Worm (Caenorhabditis elegans) whole organism, L1 larva: Measurements from ENCODE around the gene lec-2.

Source experiments
- C04F5.9 ChIP-seq: sonication (generic microtip); optimal IDR thresholded peaks from 2 replicates; lab custom pipeline; 2016; ENCODE audit warnings: missing genetic modification characterization, missing compliant biosample characterization
- C16A3.4 ChIP-seq: fragments of 150-350 bp; optimal IDR thresholded peaks from 2 replicates; lab custom pipeline; 2014; ENCODE audit warnings: missing biosample characterization, missing genetic modification characterization
- F16B12.6 ChIP-seq: fragments of 150-350 bp; optimal IDR thresholded peaks from 2 replicates; lab custom pipeline; 2014; ENCODE audit warnings: missing biosample characterization, missing genetic modification characterization
- Y116A8C.19 ChIP-seq: sonication (generic microtip); optimal IDR thresholded peaks from 2 replicates; lab custom pipeline; 2016; ENCODE audit warnings: missing compliant biosample characterization, missing genetic modification characterization, borderline replicate concordance
- aly-2 ChIP-seq: fragments of 150-350 bp; optimal IDR thresholded peaks from 2 replicates; lab custom pipeline; 2014; ENCODE audit warnings: missing biosample characterization, missing genetic modification characterization
- ama-1 ChIP-seq: fragments of 150-350 bp; optimal IDR thresholded peaks from 2 replicates; lab custom pipeline; 2014
- ceh-63 ChIP-seq: fragments of 200-800 bp; sonication (Bioruptor generic); optimal IDR thresholded peaks from 2 replicates; lab custom pipeline; 2018; ENCODE audit warnings: mild to moderate bottlenecking, missing genetic modification characterization, missing compliant biosample characterization
- ceh-88 ChIP-seq: fragments of 200-800 bp; sonication (Bioruptor generic); IDR thresholded peaks from 2 replicates; pipeline ENCODE4 v1.3.6; 2022; ENCODE audit warnings: missing genetic modification characterization, missing compliant biosample characterization
- ceh-90 ChIP-seq: sonication (generic microtip); optimal IDR thresholded peaks from 2 replicates; lab custom pipeline; 2016; ENCODE audit warnings: missing genetic modification characterization, missing compliant biosample characterization
- ces-1 ChIP-seq: fragments of 150-350 bp; optimal IDR thresholded peaks from 2 replicates; lab custom pipeline; 2014; ENCODE audit warnings: missing biosample characterization, missing genetic modification reagents, missing genetic modification characterization
- dsc-1 ChIP-seq: sonication (generic microtip); optimal IDR thresholded peaks from 2 replicates; lab custom pipeline; 2016; ENCODE audit warnings: mild to moderate bottlenecking, missing genetic modification characterization, missing compliant biosample characterization
- egl-13 ChIP-seq: sonication (generic microtip); optimal IDR thresholded peaks from 2 replicates; lab custom pipeline; 2016; ENCODE audit warnings: missing genotype, missing genetic modification reagents, missing genetic modification characterization, missing compliant biosample characterization
- egl-27 ChIP-seq, 2 experiments: fragments of 150-350 bp in 1 of 2; sonication (generic microtip); optimal IDR thresholded peaks; 3 replicates each; lab custom pipeline; 2017 to 2018; ENCODE audit warnings: missing biosample characterization in 2 of 2, missing genetic modification characterization in 2 of 2, missing genetic modification reagents in 2 of 2
- elt-2 ChIP-seq: sonication (generic microtip); optimal IDR thresholded peaks from 2 replicates; lab custom pipeline; 2016; ENCODE audit warnings: missing genetic modification characterization, mild to moderate bottlenecking, inconsistent platforms, missing compliant biosample characterization, missing genetic modification reagents
- elt-3 ChIP-seq, 6 experiments: fragments of 150-350 bp in 1 of 6; sonication (generic microtip); optimal IDR thresholded peaks; 2 replicates each; lab custom pipeline; 2017 to 2018; ENCODE audit warnings: missing biosample characterization in 6 of 6, missing genetic modification characterization in 6 of 6, inconsistent platforms in 1 of 6
- fkh-4 ChIP-seq: sonication (generic microtip); optimal IDR thresholded peaks from 2 replicates; lab custom pipeline; 2016; ENCODE audit warnings: missing compliant biosample characterization, missing genetic modification characterization, borderline replicate concordance
- fkh-8 ChIP-seq: sonication (generic microtip); optimal IDR thresholded peaks from 2 replicates; lab custom pipeline; 2016; ENCODE audit warnings: mild to moderate bottlenecking, missing genetic modification characterization, missing compliant biosample characterization
- fos-1 ChIP-seq: fragments of 150-350 bp; optimal IDR thresholded peaks from 2 replicates; lab custom pipeline; 2014; ENCODE audit warnings: missing biosample characterization, missing genetic modification characterization
- grh-1 ChIP-seq: fragments of 200-800 bp; sonication (Bioruptor generic); IDR thresholded peaks from 2 replicates; pipeline ENCODE4 v1.3.6; 2022; ENCODE audit warnings: missing genetic modification reagents, missing genetic modification characterization, missing compliant biosample characterization
- hlh-4 ChIP-seq: sonication (generic microtip); optimal IDR thresholded peaks from 2 replicates; lab custom pipeline; 2016; ENCODE audit warnings: mild to moderate bottlenecking, missing genetic modification characterization, missing compliant biosample characterization
- hpl-2 ChIP-seq: fragments of 150-350 bp; optimal IDR thresholded peaks from 2 replicates; lab custom pipeline; 2014; ENCODE audit warnings: missing biosample characterization, missing genetic modification reagents, missing genetic modification characterization
- isw-1 ChIP-seq: fragments of 200-800 bp; sonication (Bioruptor generic); IDR thresholded peaks from 2 replicates; pipeline ENCODE4 v1.3.6; 2022; ENCODE audit warnings: missing genetic modification characterization, missing compliant biosample characterization
- lin-13 ChIP-seq: fragments of 150-350 bp; optimal IDR thresholded peaks from 2 replicates; lab custom pipeline; 2014; ENCODE audit warnings: missing biosample characterization, missing genetic modification reagents, missing genetic modification characterization
- lin-15B ChIP-seq: fragments of 150-350 bp; sonication (generic microtip); optimal IDR thresholded peaks from 3 replicates; lab custom pipeline; 2014; ENCODE audit warnings: missing biosample characterization, missing genetic modification characterization
- lin-35 ChIP-seq, 2 experiments: fragments of 150-350 bp; optimal IDR thresholded peaks; 2 replicates each; lab custom pipeline; 2014; ENCODE audit warnings: missing biosample characterization in 2 of 2, missing genetic modification characterization in 2 of 2, missing genetic modification reagents in 2 of 2
- lsy-2 ChIP-seq, 2 experiments: fragments of 150-350 bp; optimal IDR thresholded peaks; 2 replicates each; lab custom pipeline; 2014; ENCODE audit warnings: missing biosample characterization in 2 of 2, missing genetic modification characterization in 2 of 2
- mdl-1 ChIP-seq, 2 experiments: fragments of 150-350 bp; optimal IDR thresholded peaks; 2 replicates each; lab custom pipeline; 2014 to 2017; ENCODE audit warnings: missing biosample characterization in 2 of 2, missing genetic modification characterization in 2 of 2, inconsistent platforms in 1 of 2
- mef-2 ChIP-seq: fragments of 150-350 bp; optimal IDR thresholded peaks from 2 replicates; lab custom pipeline; 2014; ENCODE audit warnings: missing biosample characterization, missing genetic modification characterization
- nhr-11 ChIP-seq: fragments of 150-350 bp; optimal IDR thresholded peaks from 2 replicates; lab custom pipeline; 2014; ENCODE audit warnings: missing biosample characterization, missing genetic modification characterization
- nhr-12 ChIP-seq: sonication (generic microtip); optimal IDR thresholded peaks from 2 replicates; lab custom pipeline; 2017; ENCODE audit warnings: missing biosample characterization, missing genetic modification characterization
- nhr-20 ChIP-seq: sonication (generic microtip); optimal IDR thresholded peaks from 2 replicates; lab custom pipeline; 2016; ENCODE audit warnings: mild to moderate bottlenecking, missing genetic modification characterization, missing compliant biosample characterization
- nhr-47 ChIP-seq: sonication (generic microtip); optimal IDR thresholded peaks from 2 replicates; lab custom pipeline; 2016; ENCODE audit warnings: mild to moderate bottlenecking, missing genetic modification characterization, moderate library complexity, missing compliant biosample characterization
- nhr-71 ChIP-seq: sonication (generic microtip); optimal IDR thresholded peaks from 2 replicates; lab custom pipeline; 2016; ENCODE audit warnings: mild to moderate bottlenecking, missing genetic modification characterization, moderate library complexity, missing compliant biosample characterization
- nhr-76 ChIP-seq: sonication (generic microtip); optimal IDR thresholded peaks from 2 replicates; lab custom pipeline; 2017; ENCODE audit warnings: missing biosample characterization, missing genetic modification characterization
- nhr-77 ChIP-seq: fragments of 150-350 bp; optimal IDR thresholded peaks from 2 replicates; lab custom pipeline; 2014; ENCODE audit warnings: missing biosample characterization, missing genetic modification characterization
- nhr-84 ChIP-seq: sonication (generic microtip); optimal IDR thresholded peaks from 2 replicates; lab custom pipeline; 2017; ENCODE audit warnings: missing biosample characterization, missing genetic modification characterization
- nhr-90 ChIP-seq: sonication (generic microtip); optimal IDR thresholded peaks from 2 replicates; lab custom pipeline; 2016; ENCODE audit warnings: mild to moderate bottlenecking, missing genetic modification characterization, missing compliant biosample characterization; ENCODE audit not compliant: poor library complexity
- pag-3 ChIP-seq: sonication (generic microtip); optimal IDR thresholded peaks from 2 replicates; lab custom pipeline; 2017; ENCODE audit warnings: missing genetic modification characterization, mild to moderate bottlenecking, missing compliant biosample characterization, antibody characterized with exemption, borderline replicate concordance; ENCODE audit not compliant: insufficient read depth
- pqm-1 ChIP-seq: sonication (generic microtip); optimal IDR thresholded peaks from 3 replicates; lab custom pipeline; 2017; ENCODE audit warnings: missing biosample characterization, missing genetic modification characterization
- rnt-1 ChIP-seq: sonication (generic microtip); optimal IDR thresholded peaks from 2 replicates; lab custom pipeline; 2016; ENCODE audit warnings: mild to moderate bottlenecking, missing genetic modification characterization, moderate library complexity, missing compliant biosample characterization
- skn-1 ChIP-seq: fragments of 150-350 bp; optimal IDR thresholded peaks from 2 replicates; lab custom pipeline; 2014; ENCODE audit warnings: missing biosample characterization, missing genetic modification characterization
- snpc-4 ChIP-seq: fragments of 150-350 bp; optimal IDR thresholded peaks from 2 replicates; lab custom pipeline; 2014; ENCODE audit warnings: missing biosample characterization, missing genetic modification characterization
- sox-4 ChIP-seq: sonication (generic microtip); optimal IDR thresholded peaks from 2 replicates; lab custom pipeline; 2016; ENCODE audit warnings: missing genetic modification characterization, missing compliant biosample characterization
- sptf-1 ChIP-seq: fragments of 150-350 bp; optimal IDR thresholded peaks from 2 replicates; lab custom pipeline; 2014; ENCODE audit warnings: missing biosample characterization, missing genetic modification characterization
- sup-37 ChIP-seq: fragments of 200-800 bp; sonication (Bioruptor generic); optimal IDR thresholded peaks from 2 replicates; lab custom pipeline; 2018; ENCODE audit warnings: mild to moderate bottlenecking, missing genetic modification characterization, missing compliant biosample characterization
- tbx-2 ChIP-seq: sonication (generic microtip); optimal IDR thresholded peaks from 2 replicates; lab custom pipeline; 2016; ENCODE audit warnings: missing genetic modification characterization, missing compliant biosample characterization
- unc-130 ChIP-seq: fragments of 150-350 bp; optimal IDR thresholded peaks from 2 replicates; lab custom pipeline; 2017; ENCODE audit warnings: missing biosample characterization, missing genetic modification characterization, inconsistent platforms
- unc-30 ChIP-seq: sonication (generic microtip); optimal IDR thresholded peaks from 2 replicates; lab custom pipeline; 2017; ENCODE audit warnings: missing biosample characterization, missing genetic modification characterization
- unc-86 ChIP-seq: sonication (generic microtip); optimal IDR thresholded peaks from 2 replicates; lab custom pipeline; 2016; ENCODE audit warnings: missing genetic modification characterization, missing compliant biosample characterization
- unc-98 ChIP-seq: fragments of 200-800 bp; sonication (Bioruptor generic); IDR thresholded peaks from 2 replicates; pipeline ENCODE4 v1.3.6; 2022; ENCODE audit warnings: missing genetic modification characterization, missing compliant biosample characterization
- vab-15 ChIP-seq: sonication (generic microtip); optimal IDR thresholded peaks from 2 replicates; lab custom pipeline; 2017; ENCODE audit warnings: missing genotype, mild to moderate bottlenecking, missing genetic modification characterization, missing compliant biosample characterization
- zag-1 ChIP-seq: fragments of 150-350 bp; optimal IDR thresholded peaks from 2 replicates; lab custom pipeline; 2014; ENCODE audit warnings: missing biosample characterization, missing genetic modification characterization
- zip-4 ChIP-seq: fragments of 200-800 bp; sonication (Bioruptor generic); optimal IDR thresholded peaks from 2 replicates; lab custom pipeline; 2018; ENCODE audit warnings: mild to moderate bottlenecking, missing genetic modification characterization, moderate library complexity, missing compliant biosample characterization
- ztf-4 ChIP-seq: fragments of 150-350 bp; optimal IDR thresholded peaks from 2 replicates; lab custom pipeline; 2014; ENCODE audit warnings: missing biosample characterization, missing genetic modification characterization

Gene lec-2

DNA sequence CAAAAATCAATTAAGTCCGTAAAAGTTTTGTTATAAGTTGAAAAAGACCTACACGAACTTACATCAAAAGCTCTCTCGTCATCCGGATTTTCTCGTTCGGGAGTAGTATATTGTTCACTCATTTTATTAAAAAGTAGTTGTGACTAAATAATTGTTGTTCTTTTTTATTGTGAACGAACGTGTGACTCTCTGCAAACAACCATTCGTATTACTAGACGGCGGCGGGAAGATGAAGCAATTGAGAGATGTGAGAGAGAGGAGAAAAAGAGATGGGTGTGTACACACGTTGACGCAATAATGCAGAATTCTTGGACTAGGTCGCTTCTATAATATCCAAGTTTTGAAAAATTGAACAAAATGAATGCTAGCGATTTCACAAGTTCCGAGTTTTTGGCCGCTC lies 29.0 kb upstream of the lec-2 start, which contains the start of the genes F52H3.11 and bath-38:
Gene F52H3.11 (minus strand): TSS at position 203 of the 400 bp plus-strand sequence.
Gene bath-38 (minus strand): TSS at position 310 of the 400 bp plus-strand sequence.
- TF ChIP-seq sup-37 (no peak), grh-1 (no peak), vab-15 (tag; lab: Kevin White, UChicago) (no peak), sox-4 (no peak), ces-1 (GFP tag; lab: Kevin White, UChicago) (no peak), fkh-8 (tag; lab: Kevin White, UChicago) (no peak), tbx-2 (tag; lab: Kevin White, UChicago) (peak; percentile 39), unc-86 (tag; lab: Kevin White, UChicago) (no peak), unc-30 (tag; lab: Kevin White, UChicago) (no peak), mdl-1 (tag; optimal IDR thresholded peaks at IDR 0.05; lab: Kevin White, UChicago) (no peak), fkh-4 (no peak), egl-13 (no peak), pag-3 (tag; lab: Kevin White, UChicago) (no peak), nhr-71 (tag; lab: Kevin White, UChicago) (peak; percentile 27), lsy-2 (tag; optimal IDR thresholded peaks at IDR 0.05; lab: Kevin White, UChicago) (peak; percentile 21 to 60), nhr-90 (tag; lab: Kevin White, UChicago) (no peak), F16B12.6 (tag; lab: Kevin White, UChicago) (peak; percentile 81), unc-98 (no peak), ceh-90 (tag; lab: Kevin White, UChicago) (no peak), ztf-4 (tag; lab: Kevin White, UChicago) (peak; percentile 30), C04F5.9 (no peak), nhr-11 (tag; lab: Kevin White, UChicago) (no peak), elt-2 (tag; lab: Kevin White, UChicago) (no peak), ceh-88 (no peak), aly-2 (tag; lab: Kevin White, UChicago) (no peak), dsc-1 (tag; lab: Kevin White, UChicago) (no peak), unc-130 (tag; lab: Kevin White, UChicago) (peak; percentile 47), pqm-1 (tag; lab: Kevin White, UChicago) (no peak), elt-3 (tag; optimal IDR thresholded peaks at IDR 0.05; lab: Kevin White, UChicago) (peak in 1 of 6 experiments; percentile 37), nhr-20 (tag; lab: Kevin White, UChicago) (peak; percentile 51), nhr-47 (tag; lab: Kevin White, UChicago) (peak; percentile 11), hlh-4 (tag; lab: Kevin White, UChicago) (no peak), isw-1 (GFP tag; lab: Robert Waterston, UW) (no peak), C16A3.4 (peak; percentile 59), nhr-77 (tag; lab: Kevin White, UChicago) (no peak), skn-1 (tag; lab: Kevin White, UChicago) (peak; percentile 37), snpc-4 (tag; lab: Kevin White, UChicago) (no peak), hpl-2 (no peak), rnt-1 (tag; lab: Kevin White, UChicago) (peak; percentile 37), sptf-1 (tag; lab: Kevin White, UChicago) (no peak), Y116A8C.19 (tag; lab: Kevin White, UChicago) (no peak), mef-2 (tag; lab: Kevin White, UChicago) (no peak), ceh-63 (GFP tag; lab: Kevin White, UChicago) (no peak), lin-35 (GFP tag; optimal IDR thresholded peaks at IDR 0.05; lab: Kevin White, UChicago) (peak; percentile 24 to 51), nhr-84 (tag; lab: Kevin White, UChicago) (no peak), nhr-12 (tag; lab: Kevin White, UChicago) (no peak), zag-1 (tag; lab: Kevin White, UChicago) (no peak), ama-1 (lab: Kevin White, UChicago) (peak; percentile 5), zip-4 (GFP tag; lab: Kevin White, UChicago) (no peak), lin-13 (GFP tag; lab: Kevin White, UChicago) (no peak), lin-15B (tag; lab: Kevin White, UChicago) (no peak), egl-27 (tag; optimal IDR thresholded peaks at IDR 0.05; lab: Kevin White, UChicago) (no peak), fos-1 (tag; lab: Kevin White, UChicago) (no peak), nhr-76 (tag; lab: Kevin White, UChicago) (no peak)
